Worm (Caenorhabditis elegans) whole organism, young adult: Measurements from ENCODE around the gene mnr-1.

Source experiments
- B0019.2 ChIP-seq: fragments of 200-800 bp; sonication (Bioruptor generic); conservative IDR thresholded peaks from 2 replicates; pipeline ENCODE4 v1.3.6; 2022; ENCODE audit warnings: missing genetic modification reagents, missing genetic modification characterization, missing compliant biosample characterization
- B0336.3 ChIP-seq: fragments of 200-800 bp; sonication (Bioruptor generic); IDR thresholded peaks from 2 replicates; pipeline ENCODE4 v1.3.6; 2022; ENCODE audit warnings: missing genetic modification characterization, missing compliant biosample characterization
- C17E4.6 ChIP-seq: fragments of 200-800 bp; sonication (Bioruptor generic); IDR thresholded peaks from 2 replicates; pipeline ENCODE4 v1.3.6; 2022; ENCODE audit warnings: missing genetic modification reagents, missing genetic modification characterization, missing compliant biosample characterization
- D2030.7 ChIP-seq: fragments of 200-800 bp; sonication (Bioruptor generic); IDR thresholded peaks from 2 replicates; pipeline ENCODE4 v1.3.6; 2022; ENCODE audit warnings: missing genetic modification reagents, missing genetic modification characterization, missing compliant biosample characterization
- F49E8.2 ChIP-seq: sonication (generic microtip); optimal IDR thresholded peaks from 3 replicates; lab custom pipeline; 2017; ENCODE audit warnings: missing genetic modification characterization, mild to moderate bottlenecking, missing compliant biosample characterization, antibody characterized with exemption, moderate library complexity; ENCODE audit not compliant: insufficient read depth
- Y53F4B.3 ChIP-seq: fragments of 200-800 bp; sonication (Bioruptor generic); IDR thresholded peaks from 2 replicates; pipeline ENCODE4 v1.3.6; 2022; ENCODE audit warnings: missing genetic modification reagents, missing genetic modification characterization, missing compliant biosample characterization
- atf-7 ChIP-seq: sonication (generic microtip); optimal IDR thresholded peaks from 2 replicates; lab custom pipeline; 2017; ENCODE audit warnings: mild to moderate bottlenecking, missing genetic modification characterization, missing compliant biosample characterization
- cebp-2 ChIP-seq: fragments of 200-800 bp; sonication (Bioruptor generic); IDR thresholded peaks from 2 replicates; pipeline ENCODE4 v1.3.6; 2022; ENCODE audit warnings: missing genetic modification characterization, missing compliant biosample characterization
- ceh-58 ChIP-seq: fragments of 200-800 bp; sonication (Bioruptor generic); IDR thresholded peaks from 2 replicates; pipeline ENCODE4 v1.3.6; 2022; ENCODE audit warnings: missing genetic modification characterization, missing compliant biosample characterization
- efl-1 ChIP-seq: fragments of 150-350 bp; optimal IDR thresholded peaks from 2 replicates; lab custom pipeline; 2014; ENCODE audit warnings: missing biosample characterization, missing genetic modification reagents, missing genetic modification characterization
- egrh-3 ChIP-seq: fragments of 200-800 bp; sonication (Bioruptor generic); IDR thresholded peaks from 2 replicates; pipeline ENCODE4 v1.3.6; 2022; ENCODE audit warnings: missing genetic modification reagents, missing genetic modification characterization, missing compliant biosample characterization
- gei-17 ChIP-seq: fragments of 200-800 bp; sonication (Bioruptor generic); optimal IDR thresholded peaks from 2 replicates; lab custom pipeline; 2018; ENCODE audit warnings: mild to moderate bottlenecking, missing genetic modification characterization, missing compliant biosample characterization
- hlh-26 ChIP-seq: fragments of 200-800 bp; sonication (Bioruptor generic); conservative IDR thresholded peaks from 2 replicates; pipeline ENCODE4 v1.3.6; 2022; ENCODE audit warnings: missing genetic modification reagents, missing genetic modification characterization, missing compliant biosample characterization
- hmg-1.2 ChIP-seq: fragments of 200-800 bp; sonication (Bioruptor generic); IDR thresholded peaks from 2 replicates; pipeline ENCODE4 v1.3.6; 2022; ENCODE audit warnings: missing genetic modification reagents, missing genetic modification characterization, missing compliant biosample characterization
- lin-40 ChIP-seq: sonication (generic microtip); optimal IDR thresholded peaks from 2 replicates; lab custom pipeline; 2016; ENCODE audit warnings: missing genetic modification characterization, mild to moderate bottlenecking, missing compliant biosample characterization, missing genotype, missing genetic modification reagents
- lir-1 ChIP-seq: fragments of 200-800 bp; sonication (Bioruptor generic); conservative IDR thresholded peaks from 2 replicates; pipeline ENCODE4 v1.3.6; 2022; ENCODE audit warnings: missing genetic modification reagents, missing genetic modification characterization, missing compliant biosample characterization
- lsy-27 ChIP-seq: sonication (generic microtip); optimal IDR thresholded peaks from 2 replicates; lab custom pipeline; 2017; ENCODE audit warnings: missing genetic modification characterization, mild to moderate bottlenecking, missing compliant biosample characterization, antibody characterized with exemption, missing genotype, borderline replicate concordance; ENCODE audit not compliant: insufficient read depth
- madf-6 ChIP-seq: fragments of 200-800 bp; sonication (Bioruptor generic); IDR thresholded peaks from 2 replicates; pipeline ENCODE4 v1.3.6; 2022; ENCODE audit warnings: missing genetic modification reagents, missing genetic modification characterization, missing compliant biosample characterization
- madf-8 ChIP-seq: fragments of 200-800 bp; sonication (Bioruptor generic); conservative IDR thresholded peaks from 2 replicates; pipeline ENCODE4 v1.3.6; 2022; ENCODE audit warnings: missing genetic modification reagents, missing genetic modification characterization, missing compliant biosample characterization
- mcd-1 ChIP-seq: fragments of 200-800 bp; sonication (Bioruptor generic); IDR thresholded peaks from 2 replicates; pipeline ENCODE4 v1.3.6; 2022; ENCODE audit warnings: missing genetic modification reagents, missing genetic modification characterization, missing compliant biosample characterization
- nfya-1 ChIP-seq: sonication (generic microtip); optimal IDR thresholded peaks from 2 replicates; lab custom pipeline; 2017; ENCODE audit warnings: antibody characterized with exemption, missing compliant biosample characterization, missing genetic modification characterization, borderline replicate concordance; ENCODE audit not compliant: insufficient read depth
- nfya-2 ChIP-seq: fragments of 200-800 bp; sonication (Bioruptor generic); IDR thresholded peaks from 2 replicates; pipeline ENCODE4 v1.3.6; 2022; ENCODE audit warnings: missing genetic modification reagents, missing genetic modification characterization, missing compliant biosample characterization
- nfyb-1 ChIP-seq: fragments of 200-800 bp; sonication (Bioruptor generic); IDR thresholded peaks from 2 replicates; pipeline ENCODE4 v1.3.6; 2022; ENCODE audit warnings: missing genetic modification reagents, missing genetic modification characterization, missing compliant biosample characterization
- nhr-120 ChIP-seq: fragments of 200-800 bp; sonication (Bioruptor generic); IDR thresholded peaks from 2 replicates; pipeline ENCODE4 v1.3.6; 2022; ENCODE audit warnings: missing genetic modification characterization, missing compliant biosample characterization
- sea-2 ChIP-seq: fragments of 200-800 bp; sonication (Bioruptor generic); IDR thresholded peaks from 2 replicates; pipeline ENCODE4 v1.3.6; 2022; ENCODE audit warnings: missing genetic modification characterization, missing compliant biosample characterization
- snpc-1.3 ChIP-seq: sonication (generic microtip); optimal IDR thresholded peaks from 2 replicates; lab custom pipeline; 2017; ENCODE audit warnings: missing genetic modification characterization, mild to moderate bottlenecking, missing compliant biosample characterization, antibody characterized with exemption, moderate library complexity, missing genotype, missing genetic modification reagents; ENCODE audit not compliant: insufficient read depth
- snpc-3.4 ChIP-seq: sonication (generic microtip); optimal IDR thresholded peaks from 2 replicates; lab custom pipeline; 2017; ENCODE audit warnings: missing genetic modification characterization, mild to moderate bottlenecking, missing compliant biosample characterization, antibody characterized with exemption, moderate library complexity, missing genotype, missing genetic modification reagents
- tbx-9 ChIP-seq: sonication (generic microtip); optimal IDR thresholded peaks from 2 replicates; lab custom pipeline; 2016; ENCODE audit warnings: borderline replicate concordance, missing genetic modification characterization, inconsistent platforms, missing compliant biosample characterization
- unc-62 ChIP-seq: fragments of 150-350 bp; optimal IDR thresholded peaks from 2 replicates; lab custom pipeline; 2014; ENCODE audit warnings: missing biosample characterization, missing genetic modification reagents, missing genetic modification characterization
- xnd-1 ChIP-seq: sonication (generic microtip); optimal IDR thresholded peaks from 2 replicates; lab custom pipeline; 2016; ENCODE audit warnings: missing genotype, missing genetic modification reagents, missing genetic modification characterization, missing compliant biosample characterization
- zfh-2 ChIP-seq: fragments of 200-800 bp; sonication (Bioruptor generic); conservative IDR thresholded peaks from 2 replicates; pipeline ENCODE4 v1.3.6; 2022; ENCODE audit warnings: missing genetic modification reagents, missing genetic modification characterization, missing compliant biosample characterization
- ztf-26 ChIP-seq: sonication (generic microtip); optimal IDR thresholded peaks from 2 replicates; lab custom pipeline; 2017; ENCODE audit warnings: missing genetic modification characterization, missing compliant biosample characterization
- ztf-28 ChIP-seq: fragments of 200-800 bp; sonication (Bioruptor generic); IDR thresholded peaks from 2 replicates; pipeline ENCODE4 v1.3.6; 2022; ENCODE audit warnings: missing genetic modification reagents, missing genetic modification characterization, missing compliant biosample characterization

Gene mnr-1

ce11 chrV:20654350-20654749 is at the start of gene mnr-1:
mnr-1 (plus strand) TSS chrV:20654650.
- TF ChIP-seq mcd-1 (GFP tag; lab: Robert Waterston, UW) = no peak
- TF ChIP-seq hmg-1.2 = no peak
- TF ChIP-seq unc-62 (GFP tag; lab: Kevin White, UChicago) = no peak
- TF ChIP-seq Y53F4B.3 (GFP tag; lab: Robert Waterston, UW) = no peak
- TF ChIP-seq efl-1 (GFP tag; lab: Kevin White, UChicago) = no peak
- TF ChIP-seq nhr-120 (GFP tag; lab: Robert Waterston, UW) = no peak
- TF ChIP-seq lin-40 (tag; lab: Kevin White, UChicago) = no peak
- TF ChIP-seq gei-17 (GFP tag; lab: Kevin White, UChicago) = no peak
- TF ChIP-seq madf-8 (GFP tag; lab: Robert Waterston, UW) = no peak

- peak; percentile 26; the same call in 1 of the 2 replicates for TF ChIP-seq zfh-2 (GFP tag; lab: Robert Waterston, UW)
- TF ChIP-seq, all 124 proteins: peak for 1; not testable (repeated sequence) for 123
Measured at ce11 chrV:20605812-20606211, 48.6 kb upstream of the mnr-1 start.

ce11 chrV:20606617-20607016 is 47.8 kb upstream of the mnr-1 start, which contains the start of gene F46B3.23:
F46B3.23 (minus strand) TSS chrV:20606717.
- TF ChIP-seq ztf-26 (no peak), lir-1 (GFP tag; lab: Robert Waterston, UW) (no peak), cebp-2 (GFP tag; lab: Robert Waterston, UW) (no peak), nfyb-1 (GFP tag; lab: Robert Waterston, UW) (no peak), snpc-1.3 (tag; lab: Kevin White, UChicago) (no peak), B0336.3 (GFP tag; lab: Robert Waterston, UW) (no peak), lsy-27 (no peak), D2030.7 (no peak), xnd-1 (tag; lab: Kevin White, UChicago) (no peak), nfya-1 (no peak), egrh-3 (GFP tag; lab: Robert Waterston, UW) (no peak), hlh-26 (GFP tag; lab: Robert Waterston, UW) (no peak)

ce11 chrV:20608688-20609087 is 45.8 kb upstream of the mnr-1 start, which contains the start of gene ttr-12:
ttr-12 (minus strand) TSS chrV:20608788.
- no peak for TF ChIP-seq ztf-28 (GFP tag; lab: Robert Waterston, UW)

ce11 chrV:20609494-20609893 is 45.0 kb upstream of the mnr-1 start, which contains the start of gene grd-2:
grd-2 (plus strand) TSS chrV:20609794.
- TF ChIP-seq F49E8.2 (tag; lab: Kevin White, UChicago) = no peak
- no peak for TF ChIP-seq atf-7 (tag; lab: Kevin White, UChicago)
- TF ChIP-seq B0019.2 (GFP tag; lab: Robert Waterston, UW) = no peak
- no peak for TF ChIP-seq madf-6 (GFP tag; lab: Robert Waterston, UW)
- no peak for TF ChIP-seq snpc-3.4 (tag; lab: Kevin White, UChicago)
- no peak for TF ChIP-seq sea-2
- TF ChIP-seq ceh-58 (GFP tag; lab: Robert Waterston, UW) = no peak
- TF ChIP-seq nfya-2 = no peak
- TF ChIP-seq tbx-9 (tag; lab: Kevin White, UChicago) = no peak
- TF ChIP-seq C17E4.6 (GFP tag; lab: Robert Waterston, UW) = no peak
